Worm (Caenorhabditis elegans) whole organism, midembryonic: ENCODE measurements around the gene C25F9.16.

Source experiments
- T22C8.4 ChIP-seq: fragments of 200-800 bp; sonication (Bioruptor generic); IDR thresholded peaks from 2 replicates; pipeline ENCODE4 v1.3.6; 2022; ENCODE audit warnings: missing genetic modification characterization, missing compliant biosample characterization
- flt-1 ChIP-seq: fragments of 200-800 bp; sonication (Bioruptor generic); IDR thresholded peaks from 2 replicates; pipeline ENCODE4 v1.3.6; 2022; ENCODE audit warnings: missing genetic modification characterization, missing compliant biosample characterization
- med-1 ChIP-seq: sonication (generic microtip); optimal IDR thresholded peaks from 2 replicates; lab custom pipeline; 2017; ENCODE audit warnings: missing genetic modification characterization, mild to moderate bottlenecking, missing compliant biosample characterization, antibody characterized with exemption, missing genetic modification reagents; ENCODE audit not compliant: insufficient read depth
- ztf-23 ChIP-seq: fragments of 200-800 bp; sonication (Bioruptor generic); IDR thresholded peaks from 2 replicates; pipeline ENCODE4 v1.3.6; 2022; ENCODE audit warnings: missing genetic modification reagents, missing genetic modification characterization, missing compliant biosample characterization

ce11 chrV:19433806-19434437 is at the start of gene C25F9.16:
- no peak for TF ChIP-seq ztf-23
- no peak for TF ChIP-seq flt-1 (GFP tag; lab: Robert Waterston, UW)
- no peak for TF ChIP-seq T22C8.4 (GFP tag; lab: Robert Waterston, UW)
- no peak for TF ChIP-seq med-1
